Worm (Caenorhabditis elegans) whole organism, young adult: ENCODE results near the gene W04B5.3.

Source experiments
- C17E4.6 ChIP-seq: fragments of 200-800 bp; sonication (Bioruptor generic); IDR thresholded peaks from 2 replicates; pipeline ENCODE4 v1.3.6; 2022; ENCODE audit warnings: missing genetic modification reagents, missing genetic modification characterization, missing compliant biosample characterization
- D2030.7 ChIP-seq: fragments of 200-800 bp; sonication (Bioruptor generic); IDR thresholded peaks from 2 replicates; pipeline ENCODE4 v1.3.6; 2022; ENCODE audit warnings: missing genetic modification reagents, missing genetic modification characterization, missing compliant biosample characterization
- F23B12.7 ChIP-seq: sonication (generic microtip); optimal IDR thresholded peaks from 2 replicates; lab custom pipeline; 2017; ENCODE audit warnings: missing genetic modification characterization, mild to moderate bottlenecking, missing compliant biosample characterization, antibody characterized with exemption, moderate library complexity; ENCODE audit not compliant: insufficient read depth
- F33H1.4 ChIP-seq: fragments of 200-800 bp; sonication (Bioruptor generic); IDR thresholded peaks from 2 replicates; pipeline ENCODE4 v1.3.6; 2022; ENCODE audit warnings: missing genetic modification reagents, missing genetic modification characterization, missing compliant biosample characterization
- F39B2.1 ChIP-seq: fragments of 200-800 bp; sonication (Bioruptor generic); IDR thresholded peaks from 2 replicates; pipeline ENCODE4 v1.3.6; 2022; ENCODE audit warnings: missing genetic modification reagents, missing genetic modification characterization, missing compliant biosample characterization
- F52B5.7 ChIP-seq: sonication (generic microtip); optimal IDR thresholded peaks from 2 replicates; lab custom pipeline; 2016; ENCODE audit warnings: mild to moderate bottlenecking, missing genetic modification characterization, missing compliant biosample characterization
- F55B11.4 ChIP-seq: sonication (generic microtip); optimal IDR thresholded peaks from 2 replicates; lab custom pipeline; 2016; ENCODE audit warnings: missing compliant biosample characterization, missing genetic modification characterization, borderline replicate concordance; ENCODE audit not compliant: insufficient read depth
- aptf-2 ChIP-seq: fragments of 200-800 bp; sonication (Bioruptor generic); conservative IDR thresholded peaks from 2 replicates; pipeline ENCODE4 v1.3.6; 2022; ENCODE audit warnings: missing genetic modification reagents, missing genetic modification characterization, missing compliant biosample characterization
- aptf-3 ChIP-seq: fragments of 200-800 bp; sonication (Bioruptor generic); IDR thresholded peaks from 2 replicates; pipeline ENCODE4 v1.3.6; 2022; ENCODE audit warnings: missing genetic modification characterization, missing compliant biosample characterization
- attf-3 ChIP-seq: fragments of 200-800 bp; sonication (Bioruptor generic); conservative IDR thresholded peaks from 2 replicates; pipeline ENCODE4 v1.3.6; 2022; ENCODE audit warnings: missing genetic modification reagents, missing genetic modification characterization, missing compliant biosample characterization
- attf-5 ChIP-seq: fragments of 200-800 bp; sonication (Bioruptor generic); optimal IDR thresholded peaks from 2 replicates; lab custom pipeline; 2018; ENCODE audit warnings: mild to moderate bottlenecking, missing genetic modification characterization, missing compliant biosample characterization
- bed-2 ChIP-seq: fragments of 200-800 bp; sonication (Bioruptor generic); IDR thresholded peaks from 2 replicates; pipeline ENCODE4 v1.3.6; 2022; ENCODE audit warnings: missing genetic modification reagents, missing genetic modification characterization, missing compliant biosample characterization
- dpl-1 ChIP-seq: fragments of 150-350 bp; optimal IDR thresholded peaks from 2 replicates; lab custom pipeline; 2014; ENCODE audit warnings: missing biosample characterization, missing genetic modification reagents, missing genetic modification characterization
- efl-1 ChIP-seq: fragments of 150-350 bp; optimal IDR thresholded peaks from 2 replicates; lab custom pipeline; 2014; ENCODE audit warnings: missing biosample characterization, missing genetic modification reagents, missing genetic modification characterization
- egl-44 ChIP-seq: fragments of 200-800 bp; sonication (Bioruptor generic); IDR thresholded peaks from 2 replicates; pipeline ENCODE4 v1.3.6; 2022; ENCODE audit warnings: missing genetic modification reagents, missing genetic modification characterization, missing compliant biosample characterization
- hmg-1.2 ChIP-seq: fragments of 200-800 bp; sonication (Bioruptor generic); IDR thresholded peaks from 2 replicates; pipeline ENCODE4 v1.3.6; 2022; ENCODE audit warnings: missing genetic modification reagents, missing genetic modification characterization, missing compliant biosample characterization
- hsf-1 ChIP-seq: fragments of 200-800 bp; sonication (Bioruptor generic); IDR thresholded peaks from 2 replicates; pipeline ENCODE4 v1.3.6; 2022; ENCODE audit warnings: missing genetic modification reagents, missing genetic modification characterization, missing compliant biosample characterization
- lag-1 ChIP-seq: fragments of 200-800 bp; sonication (Bioruptor generic); IDR thresholded peaks from 2 replicates; pipeline ENCODE4 v1.3.6; 2022; ENCODE audit warnings: missing genetic modification reagents, missing genetic modification characterization, missing compliant biosample characterization
- lin-26 ChIP-seq: fragments of 200-800 bp; sonication (Bioruptor generic); IDR thresholded peaks from 2 replicates; pipeline ENCODE4 v1.3.6; 2022; ENCODE audit warnings: missing genetic modification reagents, missing genetic modification characterization, missing compliant biosample characterization
- lin-35 ChIP-seq, 3 experiments: fragments of 150-350 bp in 2 of 3; sonication (generic microtip) in 1 of 3; optimal IDR thresholded peaks; 2 replicates each; lab custom pipeline; 2014 to 2018; ENCODE audit warnings: missing biosample characterization in 3 of 3, missing genetic modification characterization in 3 of 3, missing genetic modification reagents in 3 of 3
- lin-54 ChIP-seq: fragments of 200-800 bp; sonication (Bioruptor generic); optimal IDR thresholded peaks from 2 replicates; lab custom pipeline; 2018; ENCODE audit warnings: mild to moderate bottlenecking, missing genetic modification characterization, missing compliant biosample characterization
- lir-1 ChIP-seq: fragments of 200-800 bp; sonication (Bioruptor generic); conservative IDR thresholded peaks from 2 replicates; pipeline ENCODE4 v1.3.6; 2022; ENCODE audit warnings: missing genetic modification reagents, missing genetic modification characterization, missing compliant biosample characterization
- lsl-1 ChIP-seq: fragments of 200-800 bp; sonication (Bioruptor generic); optimal IDR thresholded peaks from 2 replicates; lab custom pipeline; 2018; ENCODE audit warnings: mild to moderate bottlenecking, missing genetic modification characterization, moderate library complexity, missing compliant biosample characterization
- madf-6 ChIP-seq: fragments of 200-800 bp; sonication (Bioruptor generic); IDR thresholded peaks from 2 replicates; pipeline ENCODE4 v1.3.6; 2022; ENCODE audit warnings: missing genetic modification reagents, missing genetic modification characterization, missing compliant biosample characterization
- mcd-1 ChIP-seq: fragments of 200-800 bp; sonication (Bioruptor generic); IDR thresholded peaks from 2 replicates; pipeline ENCODE4 v1.3.6; 2022; ENCODE audit warnings: missing genetic modification reagents, missing genetic modification characterization, missing compliant biosample characterization
- nfya-2 ChIP-seq: fragments of 200-800 bp; sonication (Bioruptor generic); IDR thresholded peaks from 2 replicates; pipeline ENCODE4 v1.3.6; 2022; ENCODE audit warnings: missing genetic modification reagents, missing genetic modification characterization, missing compliant biosample characterization
- nhr-120 ChIP-seq: fragments of 200-800 bp; sonication (Bioruptor generic); IDR thresholded peaks from 2 replicates; pipeline ENCODE4 v1.3.6; 2022; ENCODE audit warnings: missing genetic modification characterization, missing compliant biosample characterization
- nhr-90 ChIP-seq: sonication (generic microtip); optimal IDR thresholded peaks from 2 replicates; lab custom pipeline; 2016; ENCODE audit warnings: missing genotype, mild to moderate bottlenecking, missing genetic modification characterization, missing compliant biosample characterization
- rpc-1 ChIP-seq, 2 experiments: fragments of 150-350 bp in 1 of 2; sonication (generic microtip) in 1 of 2; optimal IDR thresholded peaks; 2 replicates each; lab custom pipeline; 2014 to 2018; ENCODE audit warnings: missing biosample characterization in 1 of 2, missing genetic modification characterization in 1 of 2, missing genetic modification reagents in 1 of 2, missing genotype in 1 of 2
- tbp1 ChIP-seq: fragments of 200-800 bp; sonication (Bioruptor generic); optimal IDR thresholded peaks from 2 replicates; lab custom pipeline; 2018; ENCODE audit warnings: mild to moderate bottlenecking, missing genetic modification characterization, missing compliant biosample characterization

Gene W04B5.3

ce11 chrIII:2393666-2394154 is 24.6 kb upstream of the W04B5.3 start:
- no peak for TF ChIP-seq lag-1 (GFP tag; lab: Robert Waterston, UW)
- TF ChIP-seq nhr-120, result no peak
- no peak for TF ChIP-seq hsf-1 (GFP tag; lab: Robert Waterston, UW)
- peak; percentile 26 for TF ChIP-seq lsl-1 (GFP tag; lab: Kevin White, UChicago)
- TF ChIP-seq lir-1 (GFP tag; lab: Robert Waterston, UW), result no peak
- TF ChIP-seq, all 124 proteins: peak for 1

- TF ChIP-seq mcd-1 (GFP tag; lab: Robert Waterston, UW) (0 out of 2 replicates have a peak, but pooled peaks have one; percentile 17), attf-3 (GFP tag; lab: Robert Waterston, UW) (peak; percentile 98), aptf-3 (GFP tag; lab: Robert Waterston, UW) (no peak), F33H1.4 (GFP tag; lab: Robert Waterston, UW) (peak; percentile 35; the same call in 1 of the 2 replicates), lsl-1 (GFP tag; lab: Kevin White, UChicago) (peak; percentile 17), F23B12.7 (tag; lab: Kevin White, UChicago) (peak; percentile 17), madf-6 (GFP tag; lab: Robert Waterston, UW) (no peak), lin-35 (GFP tag; optimal IDR thresholded peaks at IDR 0.05; lab: Kevin White, UChicago) (peak in 2 of 3 experiments; percentile 5 to 72), F55B11.4 (tag; lab: Kevin White, UChicago) (no peak), nhr-90 (tag; lab: Kevin White, UChicago) (no peak), efl-1 (GFP tag; lab: Kevin White, UChicago) (peak; percentile 51), attf-5 (GFP tag; lab: Kevin White, UChicago) (peak; percentile 33), D2030.7 (no peak), egl-44 (GFP tag; lab: Robert Waterston, UW) (no peak), F39B2.1 (GFP tag; lab: Robert Waterston, UW) (no peak), lin-54 (GFP tag; lab: Kevin White, UChicago) (peak; percentile 75), C17E4.6 (GFP tag; lab: Robert Waterston, UW) (no peak), tbp1 (GFP tag; lab: Kevin White, UChicago) (no peak), nfya-2 (GFP tag; lab: Robert Waterston, UW) (no peak), dpl-1 (GFP tag; lab: Kevin White, UChicago) (peak; percentile 52), lin-26 (GFP tag; lab: Robert Waterston, UW) (no peak)
- TF ChIP-seq, all 124 proteins: peak for 10
Observed at ce11 chrIII:2401126-2402123, 16.9 kb upstream of the W04B5.3 start, which contains the start of the genes cic-1 and strm-1. Gene cic-1 (minus strand): TSS chrIII:2401221. Gene strm-1 (plus strand): TSS chrIII:2402070.

- TF ChIP-seq tbp1 (GFP tag; lab: Kevin White, UChicago) (no peak), bed-2 (GFP tag; lab: Robert Waterston, UW) (no peak), F52B5.7 (tag; lab: Kevin White, UChicago) (no peak)
Observed at ce11 chrIII:2410925-2411450, 7.3 kb upstream of the W04B5.3 start, which contains the start of gene mrpl-30. Gene mrpl-30 (minus strand): TSS chrIII:2410975.

- TF ChIP-seq D2030.7 (no peak), hmg-1.2 (GFP tag; lab: Robert Waterston, UW) (0 out of 2 replicates have a peak, but pooled peaks have one; percentile 16), lsl-1 (GFP tag; lab: Kevin White, UChicago) (no peak), madf-6 (GFP tag; lab: Robert Waterston, UW) (0 out of 2 replicates have a peak, but pooled peaks have one; percentile 19), aptf-2 (no peak), rpc-1 (optimal IDR thresholded peaks at IDR 0.05; lab: Kevin White, UChicago) (no peak), rpc-1 (tag; optimal IDR thresholded peaks at IDR 0.05; lab: Kevin White, UChicago) (no peak), dpl-1 (GFP tag; lab: Kevin White, UChicago) (no peak)
Observed at ce11 chrIII:2418981-2419380, 667 bp downstream of the W04B5.3 start.
